Worm (Caenorhabditis elegans): Measurements from ENCODE around the gene ZK616.8.

DNA sequence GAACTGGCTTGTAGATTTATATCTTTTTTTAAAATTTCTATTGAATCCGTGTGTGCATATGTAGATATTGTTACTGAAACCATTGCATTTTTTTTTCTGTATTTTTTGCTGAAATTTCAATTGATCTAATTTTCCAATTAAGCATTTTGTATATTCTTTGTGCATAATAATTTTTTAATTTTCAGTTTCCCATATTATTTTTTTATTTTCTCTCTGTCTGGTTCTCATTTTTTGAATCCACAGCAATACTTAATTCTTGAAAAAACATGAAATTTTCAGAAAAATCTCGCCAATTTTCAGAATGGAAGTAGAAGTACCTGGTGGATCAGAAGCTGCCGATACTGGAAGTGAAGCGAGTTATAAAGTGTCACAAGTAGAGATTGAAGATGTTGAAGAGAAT lies 45.4 kb downstream of the ZK616.8 start, which contains the start of gene sand-1:
- TF ChIP-seq F49E8.2 (tag; optimal IDR thresholded peaks at IDR 0.05; ENCODE audit: insufficient read depth) (no peak), rcor-1 (GFP tag; IDR thresholded peaks at IDR 0.05) (no peak)
